Worm (Caenorhabditis elegans) whole organism, L4 larva: Measurements from ENCODE around the gene F13H10.5.
"Not testable (repeated sequence)": the region's sequence is repeated elsewhere in the genome, so short reads cannot be mapped to it uniquely, and the experiment has no call there.

ENCODE experiments used
- F26F4.8 ChIP-seq: fragments of 200-800 bp; sonication (Bioruptor generic); conservative IDR thresholded peaks from 2 replicates; pipeline ENCODE4 v1.3.6; 2022; ENCODE audit warnings: missing genetic modification characterization, missing compliant biosample characterization
- F49E8.2 ChIP-seq: sonication (generic microtip); optimal IDR thresholded peaks from 2 replicates; lab custom pipeline; 2016; ENCODE audit warnings: missing compliant biosample characterization, mild to moderate bottlenecking, missing genetic modification characterization, borderline replicate concordance
- R02D3.7 ChIP-seq: fragments of 150-350 bp; sonication (generic microtip); optimal IDR thresholded peaks from 3 replicates; lab custom pipeline; 2014; ENCODE audit warnings: missing biosample characterization, missing genetic modification characterization
- Y5F2A.4 ChIP-seq: fragments of 200-800 bp; sonication (Bioruptor generic); optimal IDR thresholded peaks from 2 replicates; lab custom pipeline; 2018; ENCODE audit warnings: mild to moderate bottlenecking, missing genetic modification characterization, missing compliant biosample characterization
- ceh-28 ChIP-seq: fragments of 150-350 bp; optimal IDR thresholded peaks from 2 replicates; lab custom pipeline; 2014; ENCODE audit warnings: missing biosample characterization, missing genetic modification reagents, missing genetic modification characterization
- ceh-32 ChIP-seq: sonication (generic microtip); optimal IDR thresholded peaks from 2 replicates; lab custom pipeline; 2016; ENCODE audit warnings: mild to moderate bottlenecking, missing genetic modification characterization, missing compliant biosample characterization; ENCODE audit not compliant: poor library complexity
- ceh-44 ChIP-seq: fragments of 200-800 bp; sonication (Bioruptor generic); IDR thresholded peaks from 2 replicates; pipeline ENCODE4 v1.3.6; 2022; ENCODE audit warnings: missing genetic modification reagents, missing genetic modification characterization, missing compliant biosample characterization
- ceh-82 ChIP-seq: sonication (generic microtip); optimal IDR thresholded peaks from 2 replicates; lab custom pipeline; 2017; ENCODE audit warnings: missing biosample characterization, missing genetic modification characterization
- ces-1 ChIP-seq: fragments of 150-350 bp; sonication (generic microtip); optimal IDR thresholded peaks from 4 replicates; lab custom pipeline; 2014; ENCODE audit warnings: missing biosample characterization, missing genetic modification reagents, missing genetic modification characterization
- ctbp-1 ChIP-seq: fragments of 200-800 bp; sonication (Bioruptor generic); IDR thresholded peaks from 2 replicates; pipeline ENCODE4 v1.3.6; 2022; ENCODE audit warnings: missing genetic modification reagents, missing genetic modification characterization, missing compliant biosample characterization
- daf-16 ChIP-seq, 3 experiments: sonication (generic microtip); optimal IDR thresholded peaks; 2 replicates each; lab custom pipeline; 2016 to 2017; ENCODE audit warnings: missing genetic modification characterization in 3 of 3, missing genetic modification reagents in 3 of 3, mild to moderate bottlenecking in 2 of 3, missing compliant biosample characterization in 2 of 3, missing biosample characterization in 1 of 3, moderate library complexity in 1 of 3
- daf-8 ChIP-seq: fragments of 200-800 bp; sonication (Bioruptor generic); IDR thresholded peaks from 2 replicates; pipeline ENCODE4 v1.3.6; 2022; ENCODE audit warnings: missing genetic modification characterization, missing compliant biosample characterization
- dmd-8 ChIP-seq: fragments of 200-800 bp; sonication (Bioruptor generic); IDR thresholded peaks from 2 replicates; pipeline ENCODE4 v1.3.6; 2022; ENCODE audit warnings: missing genetic modification characterization, missing compliant biosample characterization
- dve-1 ChIP-seq: sonication (generic microtip); optimal IDR thresholded peaks from 2 replicates; lab custom pipeline; 2017; ENCODE audit warnings: antibody characterized with exemption, mild to moderate bottlenecking, missing genetic modification characterization, missing compliant biosample characterization; ENCODE audit not compliant: insufficient read depth
- fkh-10 ChIP-seq: fragments of 150-350 bp; optimal IDR thresholded peaks from 2 replicates; lab custom pipeline; 2014; ENCODE audit warnings: missing biosample characterization, missing genetic modification reagents, missing genetic modification characterization
- hlh-11 ChIP-seq: fragments of 200-800 bp; sonication (Bioruptor generic); optimal IDR thresholded peaks from 2 replicates; lab custom pipeline; 2018; ENCODE audit warnings: mild to moderate bottlenecking, missing genetic modification characterization, missing compliant biosample characterization
- lim-7 ChIP-seq: fragments of 200-800 bp; sonication (Bioruptor generic); IDR thresholded peaks from 2 replicates; pipeline ENCODE4 v1.3.6; 2022; ENCODE audit warnings: missing genetic modification characterization, missing compliant biosample characterization
- lin-13 ChIP-seq: fragments of 150-350 bp; optimal IDR thresholded peaks from 2 replicates; lab custom pipeline; 2014; ENCODE audit warnings: missing biosample characterization, missing genetic modification reagents, missing genetic modification characterization
- lin-15B ChIP-seq: fragments of 150-350 bp; sonication (generic microtip); optimal IDR thresholded peaks from 3 replicates; lab custom pipeline; 2014; ENCODE audit warnings: missing biosample characterization, missing genetic modification characterization
- mdt-29 ChIP-seq: fragments of 200-800 bp; sonication (Bioruptor generic); IDR thresholded peaks from 2 replicates; pipeline ENCODE4 v1.3.6; 2022; ENCODE audit warnings: missing genetic modification reagents, missing genetic modification characterization, missing compliant biosample characterization
- mxl-3 ChIP-seq: fragments of 200-800 bp; sonication (Bioruptor generic); optimal IDR thresholded peaks from 2 replicates; lab custom pipeline; 2018; ENCODE audit warnings: mild to moderate bottlenecking, missing genetic modification characterization, missing compliant biosample characterization
- nhr-102 ChIP-seq: sonication (generic microtip); optimal IDR thresholded peaks from 2 replicates; lab custom pipeline; 2016; ENCODE audit warnings: mild to moderate bottlenecking, missing genetic modification characterization, moderate library complexity, missing compliant biosample characterization
- nhr-111 ChIP-seq: fragments of 200-800 bp; sonication (Bioruptor generic); optimal IDR thresholded peaks from 2 replicates; lab custom pipeline; 2018; ENCODE audit warnings: mild to moderate bottlenecking, missing genetic modification characterization, missing compliant biosample characterization
- nhr-237 ChIP-seq: sonication (generic microtip); optimal IDR thresholded peaks from 2 replicates; lab custom pipeline; 2017; ENCODE audit warnings: missing biosample characterization, missing genetic modification characterization
- nhr-41 ChIP-seq: fragments of 200-800 bp; sonication (Bioruptor generic); IDR thresholded peaks from 2 replicates; pipeline ENCODE4 v1.3.6; 2022; ENCODE audit warnings: missing genetic modification reagents, missing genetic modification characterization, missing compliant biosample characterization
- nhr-77 ChIP-seq: fragments of 150-350 bp; optimal IDR thresholded peaks from 2 replicates; lab custom pipeline; 2014; ENCODE audit warnings: missing biosample characterization, missing genetic modification characterization
- sdz-12 ChIP-seq: fragments of 200-800 bp; sonication (Bioruptor generic); optimal IDR thresholded peaks from 2 replicates; lab custom pipeline; 2018; ENCODE audit warnings: mild to moderate bottlenecking, missing genetic modification characterization, missing compliant biosample characterization
- skn-1 ChIP-seq: fragments of 150-350 bp; optimal IDR thresholded peaks from 2 replicates; lab custom pipeline; 2014; ENCODE audit warnings: missing biosample characterization, missing genetic modification characterization
- spr-3 ChIP-seq: fragments of 200-800 bp; sonication (Bioruptor generic); optimal IDR thresholded peaks from 2 replicates; lab custom pipeline; 2018; ENCODE audit warnings: mild to moderate bottlenecking, missing genetic modification characterization, missing compliant biosample characterization
- tag-97 ChIP-seq: fragments of 200-800 bp; sonication (Bioruptor generic); IDR thresholded peaks from 2 replicates; pipeline ENCODE4 v1.3.6; 2022; ENCODE audit warnings: missing genetic modification characterization, missing compliant biosample characterization
- unc-39 ChIP-seq: sonication (generic microtip); optimal IDR thresholded peaks from 2 replicates; lab custom pipeline; 2017; ENCODE audit warnings: missing biosample characterization, missing genetic modification characterization
- unc-62 ChIP-seq, 3 experiments: fragments of 150-350 bp in 1 of 3; sonication (generic microtip); optimal IDR thresholded peaks in 2 of 3; peaks in 1 of 3; 1 replicate in 1 of 3; 2 replicates in 2 of 3; lab custom pipeline; 2014 to 2017; ENCODE audit warnings: missing biosample characterization in 3 of 3, missing genetic modification characterization in 3 of 3, missing genetic modification reagents in 3 of 3, missing genotype in 1 of 3
- zag-1 ChIP-seq: fragments of 150-350 bp; optimal IDR thresholded peaks from 2 replicates; lab custom pipeline; 2014; ENCODE audit warnings: missing biosample characterization, missing genetic modification characterization

The F13H10.5 gene

DNA sequence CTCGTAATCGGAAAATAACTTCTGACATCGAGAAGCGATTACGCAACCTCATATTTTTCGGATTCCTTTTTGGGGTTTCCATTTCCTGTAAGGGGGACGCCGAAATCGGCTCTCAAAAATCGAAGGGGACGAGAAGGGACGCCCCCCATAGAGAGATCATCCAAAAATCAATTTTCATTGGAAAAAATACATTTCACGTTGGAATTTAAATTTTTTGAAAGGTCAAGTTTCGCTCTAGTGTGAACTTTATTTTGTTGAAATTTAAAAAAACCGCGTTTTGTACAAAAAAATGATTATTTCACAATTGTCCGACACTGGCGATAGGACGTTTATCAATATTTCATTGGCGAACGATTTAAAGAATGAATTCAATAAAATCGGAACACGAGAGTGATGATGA, 38.8 kb upstream of the F13H10.5 start, which contains the start of gene Y69E1A.3:
Gene Y69E1A.3 (plus strand): TSS at position 301 of the 400 bp plus-strand sequence.
- TF ChIP-seq F49E8.2 (tag; lab: Kevin White, UChicago) (no peak), ceh-82 (tag; lab: Kevin White, UChicago) (no peak), unc-39 (tag; lab: Kevin White, UChicago) (no peak), sdz-12 (GFP tag; lab: Kevin White, UChicago) (no peak), R02D3.7 (tag; lab: Kevin White, UChicago) (no peak), nhr-41 (GFP tag; lab: Robert Waterston, UW) (no peak), tag-97 (GFP tag; lab: Robert Waterston, UW) (no peak), ctbp-1 (GFP tag; lab: Robert Waterston, UW) (no peak), dmd-8 (GFP tag; lab: Robert Waterston, UW) (no peak), fkh-10 (GFP tag; lab: Kevin White, UChicago) (no peak), skn-1 (tag; lab: Kevin White, UChicago) (no peak), mxl-3 (GFP tag; lab: Kevin White, UChicago) (no peak), spr-3 (GFP tag; lab: Kevin White, UChicago) (no peak), ces-1 (no peak)

- not testable (repeated sequence) for TF ChIP-seq daf-8 (GFP tag; lab: Robert Waterston, UW); lin-13 (GFP tag; lab: Kevin White, UChicago); daf-16 (GFP tag; optimal IDR thresholded peaks at IDR 0.05; lab: Kevin White, UChicago); daf-16 (tag; optimal IDR thresholded peaks at IDR 0.05; lab: Kevin White, UChicago)
Measured at ce11 chrIV:10954955-10955354, 35.8 kb upstream of the F13H10.5 start, which contains the start of gene Y69E1A.4. Gene Y69E1A.4 (plus strand): TSS chrIV:10955255.

DNA sequence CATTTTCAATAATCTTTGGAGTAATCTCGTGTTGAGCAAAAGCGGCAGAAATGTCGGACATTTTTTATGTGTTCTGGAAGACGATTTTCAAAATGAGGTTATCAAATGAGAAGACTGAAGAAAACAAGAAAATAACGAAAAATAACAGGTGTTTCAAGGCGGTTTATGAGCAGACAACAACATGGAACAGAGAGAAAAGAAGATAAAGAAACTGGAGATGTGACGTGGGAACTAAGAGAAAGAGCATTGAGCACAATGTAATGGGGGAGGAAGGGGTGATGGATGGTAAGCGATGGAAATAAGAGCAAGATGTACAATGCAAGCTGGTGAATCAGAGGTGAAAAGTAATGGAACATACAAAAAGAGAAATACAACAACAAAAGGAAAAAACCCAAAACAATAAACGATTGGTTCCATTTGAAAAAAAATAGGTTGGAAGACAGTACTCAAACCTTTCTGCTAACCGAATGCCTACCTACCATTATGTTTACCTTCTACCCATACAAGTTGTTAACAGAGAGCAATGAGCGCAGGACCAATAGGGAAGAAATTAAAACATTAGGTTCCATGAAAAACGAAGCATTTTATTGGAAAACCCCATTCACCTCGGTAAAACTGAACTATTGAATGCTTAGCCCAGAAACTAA, 33.1 kb upstream of the F13H10.5 start, which contains the start of gene Y69E1A.5:
Gene Y69E1A.5 (minus strand): TSS at position 73 of the 647 bp plus-strand sequence.
- TF ChIP-seq unc-62 (GFP tag; optimal IDR thresholded peaks at IDR 0.05 in 1 of 2; lab: Kevin White, UChicago): peak in 1 of 2 experiments; percentile 97
- no peak for TF ChIP-seq unc-62 (tag; optimal IDR thresholded peaks at IDR 0.05; lab: Kevin White, UChicago)
- TF ChIP-seq nhr-102 (tag; lab: Kevin White, UChicago): no peak
- no peak for TF ChIP-seq F26F4.8 (GFP tag; lab: Robert Waterston, UW)
- TF ChIP-seq daf-16 (GFP tag; optimal IDR thresholded peaks at IDR 0.05; lab: Kevin White, UChicago): peak in 1 of 2 experiments; percentile 41
- TF ChIP-seq daf-16 (tag; optimal IDR thresholded peaks at IDR 0.05; lab: Kevin White, UChicago): no peak

DNA sequence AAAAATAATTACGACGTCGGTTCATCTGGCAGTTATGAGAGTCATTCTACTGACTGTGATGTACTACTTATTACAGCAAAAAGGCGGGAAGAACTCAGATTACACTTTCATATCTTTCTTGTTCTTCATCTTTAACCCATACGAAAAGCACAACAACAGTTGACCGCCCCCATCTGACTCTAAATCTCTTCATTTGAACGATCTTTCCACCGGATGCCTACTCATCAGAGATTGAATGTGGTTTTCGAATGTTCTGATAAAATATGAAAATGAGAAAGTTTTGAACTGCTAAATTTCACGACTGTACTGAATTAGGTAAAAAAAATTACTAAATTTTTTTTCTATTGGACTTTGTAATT, 32.6 kb upstream of the F13H10.5 start, which contains the start of gene sri-19:
Gene sri-19 (plus strand): TSS at position 143 of the 359 bp plus-strand sequence.
- no peak for TF ChIP-seq dve-1 (tag; lab: Kevin White, UChicago)
- TF ChIP-seq zag-1 (tag; lab: Kevin White, UChicago): no peak
- no peak for TF ChIP-seq ceh-32 (tag; lab: Kevin White, UChicago)
- TF ChIP-seq ctbp-1 (GFP tag; lab: Robert Waterston, UW): no peak
- no peak for TF ChIP-seq lin-13 (GFP tag; lab: Kevin White, UChicago)
- TF ChIP-seq nhr-77 (tag; lab: Kevin White, UChicago): no peak
- no peak for TF ChIP-seq Y5F2A.4 (GFP tag; lab: Kevin White, UChicago)
- no peak for TF ChIP-seq lim-7
- TF ChIP-seq mdt-29: no peak
- no peak for TF ChIP-seq ceh-28 (tag; lab: Kevin White, UChicago)
- no peak for TF ChIP-seq lin-15B
- TF ChIP-seq hlh-11 (tag; lab: Kevin White, UChicago): no peak
- TF ChIP-seq nhr-237 (tag; lab: Kevin White, UChicago): no peak
- TF ChIP-seq ceh-44 (GFP tag; lab: Robert Waterston, UW): no peak
- TF ChIP-seq nhr-111: no peak
